Worm (Caenorhabditis elegans): Measurements from ENCODE around the gene T10C6.10.

Gene T10C6.10

DNA sequence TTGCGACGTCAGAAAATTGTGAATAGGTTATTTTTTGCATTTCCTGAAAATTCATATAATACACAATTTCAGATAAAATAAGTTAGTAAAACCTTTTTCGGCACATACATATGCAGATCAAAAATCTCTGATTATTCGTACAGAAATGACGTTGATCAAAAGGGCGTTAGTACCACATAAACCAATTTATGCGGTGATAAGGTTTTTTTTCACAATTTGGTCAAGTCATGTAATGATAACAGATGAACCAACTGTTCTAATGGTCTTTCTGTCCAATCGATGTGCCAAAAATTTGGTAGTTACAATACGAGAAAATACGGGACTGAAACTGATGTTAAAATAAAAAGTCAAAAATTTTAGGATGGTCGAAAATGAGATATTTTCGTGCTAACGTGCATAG, 43.8 kb downstream of the T10C6.10 start:
- peak; percentile 23 for TF ChIP-seq elt-2 (tag; optimal IDR thresholded peaks at IDR 0.05)
- TF ChIP-seq lin-13 (GFP tag; optimal IDR thresholded peaks at IDR 0.05): no peak

DNA sequence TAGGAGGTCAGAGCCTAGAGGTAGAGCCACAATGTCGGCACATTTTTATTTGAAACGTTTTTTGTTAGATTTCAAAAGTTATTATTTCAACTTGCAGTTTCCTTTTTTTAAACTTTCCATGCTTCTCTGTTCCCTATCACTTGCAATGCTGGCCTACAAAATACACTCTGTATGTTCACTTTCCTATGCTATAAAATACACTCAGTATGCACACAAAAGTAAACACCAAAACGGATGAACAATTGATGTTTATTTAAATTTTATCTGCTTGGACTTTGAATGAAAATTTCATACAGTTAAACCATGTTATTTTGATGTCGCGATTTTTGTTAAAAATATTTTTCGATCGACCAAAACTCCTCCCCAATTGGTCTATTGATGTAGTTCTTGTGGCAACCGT, 44.5 kb downstream of the T10C6.10 start:
- TF ChIP-seq ceh-63 (GFP tag; optimal IDR thresholded peaks at IDR 0.05) (no peak), elt-2 (tag; optimal IDR thresholded peaks at IDR 0.05) (no peak)

Measured in whole organism, L1 larva.